Worm (Caenorhabditis elegans): Measurements from ENCODE around the gene F09E5.7.

DNA sequence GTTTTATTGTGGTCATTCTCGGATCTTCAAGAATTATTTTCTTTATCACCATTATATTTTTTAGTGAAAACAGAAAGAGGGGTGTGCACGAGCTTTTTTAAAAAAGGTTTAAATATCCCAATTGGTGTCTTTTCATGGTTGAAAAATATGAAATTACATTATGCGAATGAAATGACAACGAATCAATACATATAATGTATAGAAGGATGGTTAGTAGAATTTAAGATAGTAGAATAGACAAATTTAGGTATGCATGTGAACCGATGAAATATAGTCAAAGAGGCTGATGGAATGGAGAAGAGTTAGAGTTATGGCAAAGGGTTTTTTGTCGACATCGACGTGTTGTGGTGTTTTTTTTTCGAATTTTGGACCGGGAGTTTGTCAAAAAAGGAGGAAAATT, 12.6 kb downstream of the F09E5.7 start:
- TF ChIP-seq elt-1 (tag; optimal IDR thresholded peaks at IDR 0.05) (no peak), nhr-77 (tag; optimal IDR thresholded peaks at IDR 0.05) (no peak), nhr-129 (tag; optimal IDR thresholded peaks at IDR 0.05) (no peak)
